Fruit fly (Drosophila melanogaster): ENCODE measurements around the gene msl-1.
A peak's percentile ranks its signal among the peaks of the same experiment; 100 is the strongest.

msl-1 gene

DNA sequence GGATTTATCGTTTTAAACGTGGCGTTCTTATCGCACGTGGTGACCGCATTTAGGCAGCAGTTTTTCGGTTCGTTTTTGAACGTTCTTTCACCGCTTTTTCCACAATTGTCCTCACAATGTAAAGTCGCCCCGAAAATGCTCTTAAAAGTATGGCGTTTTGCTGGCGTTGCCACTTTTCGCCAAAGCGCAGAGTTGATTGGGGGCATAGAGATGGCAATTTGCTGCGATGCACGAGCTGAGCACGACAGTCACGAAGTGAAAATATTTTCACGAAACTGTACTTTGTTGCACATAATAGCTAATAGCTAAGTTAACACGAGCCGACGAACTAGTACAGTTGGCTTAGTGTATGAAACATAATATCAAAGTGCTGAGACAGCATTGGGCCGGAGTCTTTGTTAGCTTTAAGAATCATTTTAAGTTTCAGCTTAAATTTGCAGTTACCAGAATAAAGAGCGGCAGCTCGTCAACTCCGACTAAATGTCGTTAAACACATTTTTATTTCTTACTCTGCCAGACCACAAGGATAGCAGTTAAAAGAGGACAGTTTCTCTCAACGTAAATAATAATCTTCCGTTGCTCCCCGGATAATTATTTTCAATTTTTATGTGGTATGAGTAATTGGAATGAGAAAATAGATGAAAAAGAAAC lies at the start of gene msl-1 (continued):
- TF ChIP-seq Ets65A (GFP tag) (peak; percentile 95), fd102C (GFP tag; optimal IDR thresholded peaks at IDR 0.05) (no peak), E2f1 (GFP tag; IDR thresholded peaks at IDR 0.05) (no peak), bigmax (GFP tag; optimal IDR thresholded peaks at IDR 0.05) (no peak), MBD-R2 (GFP tag; IDR thresholded peaks at IDR 0.05) (peak; percentile 97), ara (GFP tag; IDR thresholded peaks at IDR 0.05) (no peak), hb (GFP tag; IDR thresholded peaks at IDR 0.05; ENCODE audit: partially characterized antibody) (peak; percentile 94), sens (GFP tag) (peak; percentile 34), chn (GFP tag; optimal IDR thresholded peaks at IDR 0.05) (peak; percentile 8), CG17359 (tag; optimal IDR thresholded peaks at IDR 0.05) (no peak), CG34422 (GFP tag; IDR thresholded peaks at IDR 0.05) (peak; percentile 74; the same call in 2 of the 3 replicates), Sry-β (GFP tag; optimal IDR thresholded peaks at IDR 0.05) (peak; percentile 74), CG8944 (GFP tag; optimal IDR thresholded peaks at IDR 0.05) (peak; percentile 39), yki (optimal IDR thresholded peaks at IDR 0.05) (no peak), mam (GFP tag; optimal IDR thresholded peaks at IDR 0.05) (peak; percentile 65), CG1024 (GFP tag; IDR thresholded peaks at IDR 0.05) (peak; percentile 18; the same call in 1 of the 2 replicates), CG4328 (GFP tag; optimal IDR thresholded peaks at IDR 0.05) (no peak), esg (GFP tag; conservative IDR thresholded peaks at IDR 0.05) (no peak), lov (optimal IDR thresholded peaks at IDR 0.05) (no peak), lov (GFP tag; IDR thresholded peaks at IDR 0.05) (0 out of 3 replicates have a peak, but pooled peaks have one; percentile 5), Hmx (GFP tag; optimal IDR thresholded peaks at IDR 0.05) (no peak), MTF-1 (GFP tag; optimal IDR thresholded peaks at IDR 0.05; ENCODE audit: borderline replicate concordance) (no peak), CrebB (tag; optimal IDR thresholded peaks at IDR 0.05) (peak; percentile 10), lmd (GFP tag; IDR thresholded peaks at IDR 0.05) (peak; percentile 41; the same call in 1 of the 2 replicates), ssp (GFP tag; IDR thresholded peaks at IDR 0.05) (peak; percentile 26; the same call in 1 of the 2 replicates)

DNA sequence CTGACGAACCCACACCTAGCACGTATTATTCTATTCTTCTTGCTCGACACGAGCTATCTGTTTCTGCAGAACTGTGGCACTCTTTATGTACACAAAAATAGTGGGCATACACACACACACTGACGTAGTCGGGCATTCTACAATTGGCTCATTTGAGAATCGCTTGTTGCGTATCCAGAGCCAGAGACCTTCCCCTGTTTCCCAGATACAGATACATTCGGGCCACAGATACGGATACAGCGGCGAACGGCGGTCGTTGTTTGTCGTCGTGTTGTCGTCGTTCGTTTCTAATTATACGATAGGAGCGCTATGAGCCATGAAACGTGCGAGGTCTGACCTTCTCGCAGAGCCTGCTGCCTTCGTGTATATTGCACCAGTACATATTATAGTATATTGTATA lies 48.6 kb upstream of the msl-1 start:
- TF ChIP-seq Hand (GFP tag; optimal IDR thresholded peaks at IDR 0.05) = no peak
- no peak for TF ChIP-seq Xbp1 (GFP tag; optimal IDR thresholded peaks at IDR 0.05)
- no peak for TF ChIP-seq fd64A (GFP tag; optimal IDR thresholded peaks at IDR 0.05)
- no peak for TF ChIP-seq CG4820 (GFP tag; optimal IDR thresholded peaks at IDR 0.05)
- TF ChIP-seq insv (GFP tag; optimal IDR thresholded peaks at IDR 0.05) = peak in 1 of 2 experiments; percentile 20
- no peak for TF ChIP-seq CG9817 (tag; optimal IDR thresholded peaks at IDR 0.05)
- no peak for TF ChIP-seq Dip3 (GFP tag; optimal IDR thresholded peaks at IDR 0.05)
- no peak for TF ChIP-seq CG17361 (GFP tag; IDR thresholded peaks at IDR 0.05)
- peak; percentile 27 for TF ChIP-seq zen (tag; optimal IDR thresholded peaks at IDR 0.05)
- TF ChIP-seq Jarid2 (GFP tag; optimal IDR thresholded peaks at IDR 0.05) = peak; percentile 42
- no peak for TF ChIP-seq CG1832 (GFP tag; optimal IDR thresholded peaks at IDR 0.05)
- TF ChIP-seq scrt (GFP tag; optimal IDR thresholded peaks at IDR 0.05) = peak; percentile 66
- TF ChIP-seq CG10462 (GFP tag; optimal IDR thresholded peaks at IDR 0.05) = no peak
- TF ChIP-seq az2 (GFP tag; optimal IDR thresholded peaks at IDR 0.05) = no peak
- TF ChIP-seq Ravus (GFP tag; IDR thresholded peaks at IDR 0.05) = no peak
- TF ChIP-seq fd96Cb (tag; optimal IDR thresholded peaks at IDR 0.05) = no peak
- TF ChIP-seq jing (GFP tag; optimal IDR thresholded peaks at IDR 0.05) = peak; percentile 45
- TF ChIP-seq Nf-YA (GFP tag; IDR thresholded peaks at IDR 0.05) = peak; percentile 32; the same call in 1 of the 2 replicates
- TF ChIP-seq Nf-YB (GFP tag; optimal IDR thresholded peaks at IDR 0.05) = peak; percentile 97
- TF ChIP-seq Fer1 (GFP tag; optimal IDR thresholded peaks at IDR 0.05) = no peak
- no peak for TF ChIP-seq slou (GFP tag; optimal IDR thresholded peaks at IDR 0.05)
- TF ChIP-seq twi (tag; optimal IDR thresholded peaks at IDR 0.05) = peak; percentile 5
- peak in 1 of 3 experiments; percentile 54 for TF ChIP-seq Stat92E (GFP tag; optimal IDR thresholded peaks at IDR 0.05)
- no peak for TF ChIP-seq ap (GFP tag; IDR thresholded peaks at IDR 0.05)
- no peak for TF ChIP-seq Drgx (GFP tag; IDR thresholded peaks at IDR 0.05)
- no peak for TF ChIP-seq Mrtf (GFP tag; IDR thresholded peaks at IDR 0.05)
- peak; percentile 72 for TF ChIP-seq CG15479 (GFP tag; optimal IDR thresholded peaks at IDR 0.05)
